Fruit fly (Drosophila melanogaster) whole organism, wandering third instar larva: Measurements from ENCODE around the gene Trxr1.

Experiments used
- Abd-B ChIP-seq: fragments of >200 bp; optimal IDR thresholded peaks from 2 replicates; lab custom pipeline; 2017; ENCODE audit warnings: missing biosample characterization, missing genetic modification characterization
- CG32264 ChIP-seq: fragments of 200-800 bp; sonication (Bioruptor generic); optimal IDR thresholded peaks from 2 replicates; lab custom pipeline; 2016; ENCODE audit warnings: missing biosample characterization, missing genetic modification characterization
- CG9705 ChIP-seq: fragments of 200-800 bp; sonication (Bioruptor generic); optimal IDR thresholded peaks from 2 replicates; lab custom pipeline; 2018; ENCODE audit warnings: missing biosample characterization, mild to moderate bottlenecking, missing genetic modification characterization
- CrebA ChIP-seq: fragments of 200-800 bp; sonication (Bioruptor generic); optimal IDR thresholded peaks from 2 replicates; lab custom pipeline; 2016; ENCODE audit warnings: missing biosample characterization, mild to moderate bottlenecking, missing genetic modification characterization, borderline replicate concordance
- Dfd ChIP-seq: fragments of >200 bp; optimal IDR thresholded peaks from 2 replicates; lab custom pipeline; 2017; ENCODE audit warnings: missing biosample characterization, missing genetic modification characterization
- Dif ChIP-seq: fragments of 200-275, 200-300 bp; sonication (Bioruptor generic); optimal IDR thresholded peaks from 2 replicates; lab custom pipeline; 2018; ENCODE audit warnings: missing biosample characterization, missing genetic modification characterization; ENCODE audit not compliant: partially characterized antibody
- GATAd ChIP-seq: sonication (Bioruptor generic); optimal IDR thresholded peaks from 2 replicates; lab custom pipeline; 2016; ENCODE audit warnings: missing biosample characterization, missing genetic modification characterization
- HLH106 ChIP-seq: fragments of 200-800 bp; optimal IDR thresholded peaks from 3 replicates; lab custom pipeline; 2019; ENCODE audit warnings: missing biosample characterization, mild to moderate bottlenecking, missing genetic modification characterization, moderate library complexity
- Hnf4 ChIP-seq: fragments of 200-800 bp; sonication (Bioruptor generic); optimal IDR thresholded peaks from 2 replicates; lab custom pipeline; 2016; ENCODE audit warnings: missing biosample characterization, mild to moderate bottlenecking, missing genetic modification characterization
- Hr78 ChIP-seq: fragments of >200 bp; optimal IDR thresholded peaks from 2 replicates; lab custom pipeline; 2017; ENCODE audit warnings: missing biosample characterization, missing genetic modification characterization
- Hr83 ChIP-seq: fragments of 200-300 bp; sonication (Bioruptor generic); optimal IDR thresholded peaks from 2 replicates; lab custom pipeline; 2016; ENCODE audit warnings: missing biosample characterization, mild to moderate bottlenecking, missing genetic modification characterization, moderate library complexity; ENCODE audit not compliant: poor library complexity, severe bottlenecking
- Jra ChIP-seq: sonication (Bioruptor generic); optimal IDR thresholded peaks from 2 replicates; lab custom pipeline; 2016; ENCODE audit warnings: missing biosample characterization, missing genetic modification characterization
- Mio ChIP-seq: sonication (Bioruptor generic); optimal IDR thresholded peaks from 2 replicates; lab custom pipeline; 2016; ENCODE audit warnings: missing biosample characterization, missing genetic modification characterization
- Myc ChIP-seq: fragments of >200 bp; optimal IDR thresholded peaks from 2 replicates; lab custom pipeline; 2017
- N ChIP-seq: fragments of >200 bp; optimal IDR thresholded peaks from 2 replicates; lab custom pipeline; 2018; ENCODE audit warnings: missing biosample characterization, missing external identifiers, missing genetic modification characterization
- OdsH ChIP-seq: fragments of 200-800 bp; sonication (Bioruptor generic); optimal IDR thresholded peaks from 2 replicates; lab custom pipeline; 2016; ENCODE audit warnings: missing biosample characterization, mild to moderate bottlenecking, missing genetic modification characterization
- Rel ChIP-seq, 2 experiments: fragments of 200-800 bp; sonication (Bioruptor generic) in 1 of 2; optimal IDR thresholded peaks; 2 replicates in 1 of 2; 3 replicates in 1 of 2; lab custom pipeline; 2016 to 2019; ENCODE audit warnings: mild to moderate bottlenecking in 2 of 2, missing biosample characterization in 2 of 2, missing genetic modification characterization in 2 of 2, moderate library complexity in 1 of 2
- Sp1 ChIP-seq: fragments of 200-800 bp; sonication (Bioruptor generic); optimal IDR thresholded peaks from 3 replicates; lab custom pipeline; 2019; ENCODE audit warnings: missing biosample characterization, mild to moderate bottlenecking, missing genetic modification characterization, moderate library complexity
- Vsx2 ChIP-seq: fragments of 200-300, 225-300 bp; sonication (Bioruptor generic); optimal IDR thresholded peaks from 2 replicates; lab custom pipeline; 2018; ENCODE audit warnings: missing biosample characterization, missing genetic modification characterization; ENCODE audit not compliant: partially characterized antibody
- br ChIP-seq: fragments of 200-800 bp; sonication (Bioruptor generic); optimal IDR thresholded peaks from 2 replicates; lab custom pipeline; 2016; ENCODE audit warnings: missing biosample characterization, missing genetic modification characterization
- brk ChIP-seq: fragments of 200-800 bp; sonication (Bioruptor generic); optimal IDR thresholded peaks from 2 replicates; lab custom pipeline; 2016; ENCODE audit warnings: missing biosample characterization, mild to moderate bottlenecking, missing genetic modification characterization
- dl ChIP-seq, 2 experiments: fragments of 175-275, 200-275 bp in 1 of 2; fragments of 200-275 bp in 1 of 2; sonication (Bioruptor generic); optimal IDR thresholded peaks; lab custom pipeline; 2018; ENCODE audit warnings: mild to moderate bottlenecking in 2 of 2, missing biosample characterization in 2 of 2, missing genetic modification characterization in 2 of 2, moderate library complexity in 2 of 2; ENCODE audit not compliant: partially characterized antibody in 2 of 2, insufficient read depth in 1 of 2
- dmrt93B ChIP-seq: fragments of 200-800 bp; sonication (Bioruptor generic); optimal IDR thresholded peaks from 2 replicates; lab custom pipeline; 2018; ENCODE audit warnings: missing biosample characterization, mild to moderate bottlenecking, missing genetic modification characterization
- dsf ChIP-seq: sonication (Bioruptor generic); optimal IDR thresholded peaks from 2 replicates; lab custom pipeline; 2016; ENCODE audit warnings: missing biosample characterization, missing genetic modification characterization, borderline replicate concordance
- ey ChIP-seq: fragments of 200-800 bp; sonication (Bioruptor generic); optimal IDR thresholded peaks from 2 replicates; lab custom pipeline; 2016; ENCODE audit warnings: missing biosample characterization, missing genetic modification characterization
- foxo ChIP-seq, 2 experiments: fragments of 200-800 bp; sonication (Bioruptor generic); optimal IDR thresholded peaks; 2 replicates in 1 of 2; 3 replicates in 1 of 2; lab custom pipeline; 2016 to 2017; ENCODE audit warnings: missing biosample characterization in 2 of 2, missing genetic modification characterization in 2 of 2
- fru ChIP-seq: fragments of 200-800 bp; sonication (Bioruptor generic); optimal IDR thresholded peaks from 3 replicates; lab custom pipeline; 2016; ENCODE audit warnings: missing biosample characterization, mild to moderate bottlenecking, missing genetic modification characterization
- h ChIP-seq: fragments of 200-800 bp; sonication (Bioruptor generic); optimal IDR thresholded peaks from 3 replicates; lab custom pipeline; 2016; ENCODE audit warnings: missing biosample characterization, mild to moderate bottlenecking, missing genetic modification characterization
- jim ChIP-seq: fragments of 175-275, 200-325 bp; sonication (Bioruptor generic); optimal IDR thresholded peaks from 2 replicates; lab custom pipeline; 2016; ENCODE audit warnings: missing biosample characterization, mild to moderate bottlenecking, missing genetic modification characterization
- lola ChIP-seq: fragments of >200 bp; optimal IDR thresholded peaks from 2 replicates; lab custom pipeline; 2017; ENCODE audit warnings: missing biosample characterization, missing genetic modification characterization
- pan ChIP-seq: fragments of >200 bp; optimal IDR thresholded peaks from 2 replicates; lab custom pipeline; 2017
- psq ChIP-seq: fragments of 200-800 bp; sonication (Bioruptor generic); optimal IDR thresholded peaks from 3 replicates; lab custom pipeline; 2017; ENCODE audit warnings: missing biosample characterization, mild to moderate bottlenecking, missing genetic modification characterization, moderate library complexity
- rgr ChIP-seq: fragments of 200-800 bp; sonication (Bioruptor generic); optimal IDR thresholded peaks from 3 replicates; lab custom pipeline; 2016; ENCODE audit warnings: missing biosample characterization, mild to moderate bottlenecking, missing genetic modification characterization
- sage ChIP-seq: fragments of 200-800 bp; sonication (Bioruptor generic); optimal IDR thresholded peaks from 2 replicates; lab custom pipeline; 2016; ENCODE audit warnings: missing biosample characterization, mild to moderate bottlenecking, missing genetic modification characterization
- sv ChIP-seq: fragments of 200-800 bp; sonication (Bioruptor generic); optimal IDR thresholded peaks from 3 replicates; lab custom pipeline; 2016; ENCODE audit warnings: missing biosample characterization, missing genetic modification characterization
- tai ChIP-seq: sonication (Bioruptor generic); optimal IDR thresholded peaks from 2 replicates; lab custom pipeline; 2016; ENCODE audit warnings: missing biosample characterization, missing genetic modification characterization
- usp ChIP-seq: fragments of >200 bp; optimal IDR thresholded peaks from 2 replicates; lab custom pipeline; 2017; ENCODE audit warnings: missing biosample characterization, missing genetic modification characterization
- woc ChIP-seq: sonication (Bioruptor generic); optimal IDR thresholded peaks from 2 replicates; lab custom pipeline; 2016; ENCODE audit warnings: missing biosample characterization, mild to moderate bottlenecking, missing genetic modification characterization

The Trxr1 gene

DNA sequence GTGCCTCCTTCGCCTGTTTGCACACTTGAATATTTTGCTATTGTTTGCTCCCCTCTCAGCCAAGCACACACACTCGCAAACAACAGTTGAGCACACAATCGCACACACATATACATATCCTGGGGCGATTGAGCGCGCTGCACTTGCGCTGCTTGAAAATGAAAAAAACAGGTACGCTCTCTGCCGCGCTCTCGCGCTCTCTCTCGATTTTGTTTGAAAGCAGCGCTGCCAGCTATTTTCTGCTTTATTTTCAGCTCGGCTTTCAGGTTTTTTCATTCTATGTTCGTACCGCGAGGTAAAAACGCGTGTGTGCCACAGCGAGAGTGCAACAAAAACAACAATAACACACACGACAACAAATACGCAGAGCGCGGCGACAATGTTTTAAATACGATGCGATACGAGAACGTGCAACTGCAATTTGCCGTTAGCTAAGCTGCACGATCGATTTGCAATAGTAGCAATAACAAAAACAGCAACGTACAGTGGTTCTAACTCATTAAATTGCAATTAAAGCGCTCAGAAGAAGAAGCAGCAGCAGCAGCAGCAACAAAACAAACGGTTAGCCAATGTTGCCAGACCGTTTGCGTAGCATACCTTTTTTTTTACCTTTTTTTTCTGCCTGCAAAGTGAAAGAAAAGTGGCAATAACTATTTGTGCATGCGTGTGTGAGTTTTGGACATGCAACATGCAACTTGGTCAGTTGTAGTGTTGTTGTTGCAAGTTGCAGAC lies 26.3 kb upstream of the Trxr1 start:
- TF ChIP-seq lola (GFP tag; lab: Kevin White, UChicago) = no peak
- TF ChIP-seq Myc (lab: Kevin White, UChicago) = no peak
- no peak for TF ChIP-seq sv
- no peak for TF ChIP-seq usp
- TF ChIP-seq ey (GFP tag; lab: Kevin White, UChicago) = no peak
- TF ChIP-seq br (GFP tag; lab: Kevin White, UChicago) = no peak
- no peak for TF ChIP-seq woc (GFP tag; lab: Kevin White, UChicago)
- TF ChIP-seq sage (GFP tag; lab: Kevin White, UChicago) = no peak
- no peak for TF ChIP-seq h
- no peak for TF ChIP-seq Hr78 (GFP tag; lab: Kevin White, UChicago)
- TF ChIP-seq Dif (GFP tag; lab: Kevin White, UChicago) = peak; percentile 58
- TF ChIP-seq rgr (GFP tag; lab: Kevin White, UChicago) = no peak
- TF ChIP-seq Dfd (GFP tag; lab: Kevin White, UChicago) = peak; percentile 27
- no peak for TF ChIP-seq N

DNA sequence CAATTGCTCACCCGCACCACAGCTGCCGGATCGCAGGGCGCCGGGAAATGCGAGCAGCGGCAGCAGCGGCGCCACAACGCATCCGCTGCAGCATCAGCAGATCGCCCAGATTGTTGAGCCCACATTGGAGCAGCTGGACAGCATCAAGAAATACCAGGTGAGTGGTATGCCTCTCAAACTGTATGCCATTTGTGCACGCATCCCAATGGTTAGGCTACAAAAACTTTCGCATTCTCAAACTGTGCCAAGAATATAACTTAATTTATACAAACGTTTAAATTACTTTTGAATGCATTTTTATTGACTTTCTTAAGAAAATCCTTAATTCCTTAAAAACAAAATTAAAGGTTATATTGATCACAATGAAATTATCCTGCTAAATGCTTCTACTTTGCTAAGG lies 14.4 kb upstream of the Trxr1 start:
- no peak for TF ChIP-seq fru (GFP tag; lab: Kevin White, UChicago)
- TF ChIP-seq ey (GFP tag; lab: Kevin White, UChicago) = no peak
- TF ChIP-seq pan (lab: Kevin White, UChicago) = no peak
- TF ChIP-seq usp = no peak
- TF ChIP-seq dl (GFP tag; optimal IDR thresholded peaks at IDR 0.05; lab: Kevin White, UChicago; ENCODE audit: insufficient read depth in 1 of 2, partially characterized antibody in 2 of 2) = no peak
- TF ChIP-seq Rel (GFP tag; optimal IDR thresholded peaks at IDR 0.05; lab: Kevin White, UChicago) = no peak
- no peak for TF ChIP-seq Rel (tag; optimal IDR thresholded peaks at IDR 0.05; lab: Kevin White, UChicago)
- TF ChIP-seq Myc (lab: Kevin White, UChicago) = peak; percentile 79

DNA sequence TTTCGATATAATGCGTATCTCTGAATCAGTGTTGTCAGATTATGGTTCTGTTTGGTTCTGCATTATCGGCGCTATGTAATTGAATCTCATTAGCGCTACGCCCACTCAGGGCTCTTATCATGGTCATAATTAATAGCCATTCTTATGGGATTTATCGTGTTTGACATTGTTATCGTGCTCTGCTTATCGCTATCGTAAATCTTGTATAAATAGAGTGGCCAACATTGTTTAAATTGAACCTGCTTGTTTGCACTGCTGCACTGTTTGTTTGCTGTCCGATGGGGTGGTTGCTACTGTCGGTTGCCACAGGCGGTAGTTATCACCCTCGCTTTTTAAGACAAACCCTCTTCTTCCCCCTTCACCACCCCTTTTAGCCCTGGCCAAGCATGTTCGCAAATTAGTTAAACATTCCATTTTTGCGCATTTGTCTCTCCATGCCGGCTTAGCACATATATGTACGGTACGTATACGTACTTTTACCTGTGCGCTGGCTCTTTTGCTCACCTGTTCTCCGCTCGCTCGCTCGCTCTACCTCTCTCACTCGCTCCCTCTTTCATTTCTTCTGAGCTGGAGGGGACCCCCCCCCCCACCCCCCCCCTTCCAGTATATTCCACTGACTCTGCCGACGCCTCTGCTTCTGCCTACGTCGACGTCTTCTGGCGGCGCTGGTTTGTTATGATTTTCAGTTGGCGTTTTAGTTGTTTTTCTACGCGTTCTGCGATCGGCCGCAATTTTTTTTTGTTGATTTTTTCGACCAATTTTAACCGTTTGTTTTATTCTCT lies 12.2 kb upstream of the Trxr1 start:
- TF ChIP-seq tai (GFP tag; lab: Kevin White, UChicago) (no peak), dsf (GFP tag; lab: Kevin White, UChicago) (no peak), sage (GFP tag; lab: Kevin White, UChicago) (no peak), Abd-B (GFP tag; lab: Kevin White, UChicago) (no peak), sv (no peak), CG9705 (GFP tag; lab: Kevin White, UChicago) (no peak), foxo (GFP tag; optimal IDR thresholded peaks at IDR 0.05; lab: Kevin White, UChicago) (peak in 1 of 2 experiments; percentile 33), Dif (GFP tag; lab: Kevin White, UChicago) (no peak), usp (no peak), psq (GFP tag; lab: Kevin White, UChicago) (peak; percentile 54), Vsx2 (GFP tag; lab: Kevin White, UChicago) (no peak), ey (GFP tag; lab: Kevin White, UChicago) (no peak), dmrt93B (GFP tag; lab: Kevin White, UChicago) (no peak), h (peak; percentile 38), Sp1 (GFP tag; lab: Kevin White, UChicago) (no peak), CG32264 (no peak), woc (GFP tag; lab: Kevin White, UChicago) (no peak), brk (GFP tag; lab: Kevin White, UChicago) (no peak), Hnf4 (peak; percentile 38), HLH106 (tag; lab: Kevin White, UChicago) (no peak), Dfd (GFP tag; lab: Kevin White, UChicago) (peak; percentile 0), GATAd (no peak), lola (GFP tag; lab: Kevin White, UChicago) (no peak), OdsH (GFP tag; lab: Kevin White, UChicago) (peak; percentile 41), Rel (GFP tag; optimal IDR thresholded peaks at IDR 0.05; lab: Kevin White, UChicago) (peak; percentile 25), Rel (tag; optimal IDR thresholded peaks at IDR 0.05; lab: Kevin White, UChicago) (no peak), CrebA (GFP tag; lab: Kevin White, UChicago) (no peak), dl (GFP tag; optimal IDR thresholded peaks at IDR 0.05; lab: Kevin White, UChicago; ENCODE audit: insufficient read depth in 1 of 2, partially characterized antibody in 2 of 2) (peak in 1 of 2 experiments; percentile 34), Mio (GFP tag; lab: Kevin White, UChicago) (no peak), rgr (GFP tag; lab: Kevin White, UChicago) (peak; percentile 46), Hr83 (GFP tag; lab: Kevin White, UChicago) (peak; percentile 72), pan (lab: Kevin White, UChicago) (no peak), Myc (lab: Kevin White, UChicago) (no peak), fru (GFP tag; lab: Kevin White, UChicago) (peak; percentile 32), jim (no peak), Jra (GFP tag; lab: Kevin White, UChicago) (no peak), Hr78 (GFP tag; lab: Kevin White, UChicago) (no peak), N (no peak), br (GFP tag; lab: Kevin White, UChicago) (peak; percentile 33)
- TF ChIP-seq, all 38 proteins: peak for 12
